Worm (Caenorhabditis elegans) whole organism, late embryonic: Measurements from ENCODE around the gene ndua-1.

Experiments
- Y22D7AL.16 ChIP-seq: sonication (generic microtip); optimal IDR thresholded peaks from 2 replicates; lab custom pipeline; 2016; ENCODE audit warnings: missing genetic modification characterization, missing compliant biosample characterization
- ceh-22 ChIP-seq: sonication (generic microtip); optimal IDR thresholded peaks from 2 replicates; lab custom pipeline; 2017; ENCODE audit warnings: missing biosample characterization, missing genetic modification characterization
- elt-2 ChIP-seq: sonication (generic microtip); optimal IDR thresholded peaks from 2 replicates; lab custom pipeline; 2016; ENCODE audit warnings: missing genetic modification reagents, missing genetic modification characterization, missing compliant biosample characterization
- elt-4 ChIP-seq: sonication (generic microtip); optimal IDR thresholded peaks from 2 replicates; lab custom pipeline; 2016; ENCODE audit warnings: missing genetic modification characterization, missing compliant biosample characterization
- ref-2 ChIP-seq: sonication (generic microtip); optimal IDR thresholded peaks from 2 replicates; lab custom pipeline; 2016; ENCODE audit warnings: missing genetic modification characterization, missing compliant biosample characterization
- rnt-1 ChIP-seq: sonication (generic microtip); optimal IDR thresholded peaks from 2 replicates; lab custom pipeline; 2016; ENCODE audit warnings: missing genetic modification characterization, missing compliant biosample characterization
- unc-55 ChIP-seq: sonication (generic microtip); optimal IDR thresholded peaks from 2 replicates; lab custom pipeline; 2017; ENCODE audit warnings: missing biosample characterization, missing genetic modification reagents, missing genetic modification characterization

- no peak for TF ChIP-seq elt-2 (tag; lab: Kevin White, UChicago)
- no peak for TF ChIP-seq Y22D7AL.16 (tag; lab: Kevin White, UChicago)
- TF ChIP-seq ceh-22 (tag; lab: Kevin White, UChicago), result no peak
- no peak for TF ChIP-seq unc-55 (GFP tag; lab: Kevin White, UChicago)
- no peak for TF ChIP-seq rnt-1 (tag; lab: Kevin White, UChicago)
- TF ChIP-seq ref-2 (tag; lab: Kevin White, UChicago), result no peak
- no peak for TF ChIP-seq elt-4 (tag; lab: Kevin White, UChicago)
These were observed 25.1 kb downstream of the ndua-1 start for ce11 chrV:20826618-20827017.
